Fruit fly (Drosophila melanogaster): ENCODE results near the gene pip.

DNA sequence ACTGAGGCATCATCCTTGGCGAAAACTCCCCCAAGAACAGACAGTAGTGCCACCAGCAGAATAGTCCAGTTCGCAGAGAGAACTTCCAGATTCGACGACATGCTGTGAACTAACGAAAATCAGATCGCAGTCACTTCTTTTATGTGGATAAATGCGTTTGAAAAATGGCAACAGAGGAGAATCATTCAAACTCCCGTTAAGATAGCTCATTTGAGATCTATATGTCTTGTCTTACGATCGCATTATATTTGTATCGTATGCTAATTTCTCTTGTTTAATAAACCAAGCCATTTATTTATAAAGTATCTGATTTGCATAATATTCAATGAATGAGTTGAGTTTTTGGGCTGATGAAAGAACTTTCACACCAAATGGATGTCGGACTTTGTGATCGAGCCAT, 56.7 kb downstream of the pip start, which contains the start of gene CG14089:
- TF ChIP-seq CG1620 (GFP tag; optimal IDR thresholded peaks at IDR 0.05), result no peak
- TF ChIP-seq CG14711 (tag; optimal IDR thresholded peaks at IDR 0.05), result no peak
- TF ChIP-seq cic (GFP tag; optimal IDR thresholded peaks at IDR 0.05), result no peak
- TF ChIP-seq Crg-1 (GFP tag; optimal IDR thresholded peaks at IDR 0.05), result no peak
- no peak for TF ChIP-seq CG5204 (GFP tag; optimal IDR thresholded peaks at IDR 0.05)
- no peak for TF ChIP-seq toe (GFP tag; optimal IDR thresholded peaks at IDR 0.05)
- no peak for TF ChIP-seq tj (GFP tag; optimal IDR thresholded peaks at IDR 0.05)
